Worm (Caenorhabditis elegans) whole organism, mixed stage, embryonic: ENCODE measurements around the gene F57G12.2.

Experiments used
- M03D4.4 ChIP-seq: sonication (generic microtip); optimal IDR thresholded peaks from 2 replicates; lab custom pipeline; 2017; ENCODE audit warnings: mild to moderate bottlenecking, missing genetic modification characterization, missing compliant biosample characterization
- blmp-1 ChIP-seq: fragments of 150-350 bp; optimal IDR thresholded peaks from 2 replicates; lab custom pipeline; 2014; ENCODE audit warnings: missing biosample characterization, missing genetic modification characterization
- ceh-39 ChIP-seq: fragments of 150-350 bp; optimal IDR thresholded peaks from 2 replicates; lab custom pipeline; 2014; ENCODE audit warnings: missing biosample characterization, missing genetic modification characterization
- elt-3 ChIP-seq: fragments of 150-350 bp; optimal IDR thresholded peaks from 2 replicates; lab custom pipeline; 2014; ENCODE audit warnings: missing biosample characterization, missing genetic modification characterization
- ham-2 ChIP-seq: fragments of 200-800 bp; sonication (Bioruptor generic); optimal IDR thresholded peaks from 2 replicates; lab custom pipeline; 2018; ENCODE audit warnings: mild to moderate bottlenecking, missing genetic modification characterization, missing compliant biosample characterization
- lin-13 ChIP-seq: fragments of 150-350 bp; optimal IDR thresholded peaks from 2 replicates; lab custom pipeline; 2014; ENCODE audit warnings: missing biosample characterization, missing genetic modification characterization
- mep-1 ChIP-seq: fragments of 150-350 bp; optimal IDR thresholded peaks from 2 replicates; lab custom pipeline; 2017; ENCODE audit warnings: missing biosample characterization, missing genetic modification reagents, missing genetic modification characterization, inconsistent platforms
- nhr-237 ChIP-seq: fragments of 150-350 bp; optimal IDR thresholded peaks from 2 replicates; lab custom pipeline; 2014; ENCODE audit warnings: missing biosample characterization, missing genetic modification characterization
- snpc-4 ChIP-seq: fragments of 150-350 bp; optimal IDR thresholded peaks from 2 replicates; lab custom pipeline; 2014; ENCODE audit warnings: missing biosample characterization, missing genetic modification characterization
- ztf-11 ChIP-seq: fragments of 150-350 bp; optimal IDR thresholded peaks from 2 replicates; lab custom pipeline; 2014; ENCODE audit warnings: missing biosample characterization, missing genetic modification characterization

DNA sequence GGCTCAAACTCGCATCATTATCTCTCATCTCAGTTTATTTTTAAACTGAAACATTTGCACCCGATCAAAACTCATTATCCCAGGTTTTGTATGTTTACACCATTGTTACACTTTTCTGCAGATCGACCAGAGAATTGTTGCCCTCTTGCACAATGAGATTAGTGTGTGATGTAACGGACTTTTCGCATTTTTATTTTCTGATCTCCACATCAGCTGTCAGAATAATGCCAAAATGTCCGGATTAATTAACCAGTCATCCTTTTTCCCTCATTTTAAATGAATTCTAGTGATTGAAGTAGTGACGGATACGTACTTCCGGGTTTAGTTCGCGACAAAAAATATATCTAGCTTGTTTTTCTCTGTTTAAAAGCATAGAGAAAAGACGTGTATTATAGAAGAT, 1.2 kb downstream of the F57G12.2 start:
- TF ChIP-seq elt-3 (no peak), mep-1 (tag; lab: Kevin White, UChicago) (no peak), blmp-1 (tag; lab: Kevin White, UChicago) (no peak), snpc-4 (tag; lab: Kevin White, UChicago) (no peak), M03D4.4 (tag; lab: Kevin White, UChicago) (no peak), ceh-39 (tag; lab: Kevin White, UChicago) (no peak), lin-13 (tag; lab: Kevin White, UChicago) (no peak), ztf-11 (no peak), nhr-237 (tag; lab: Kevin White, UChicago) (no peak), ham-2 (GFP tag; lab: Kevin White, UChicago) (no peak)
